Fruit fly (Drosophila melanogaster): ENCODE results near the gene Mnt.

The Mnt gene

dm6 chrX:3740725-3741440 lies 69.3 kb downstream of the Mnt start (continued):
- TF ChIP-seq bbx (GFP tag; IDR thresholded peaks at IDR 0.05; ENCODE audit: partially characterized antibody): peak; percentile 61; the same call in 1 of the 2 replicates
- no peak for TF ChIP-seq Blimp-1 (GFP tag; optimal IDR thresholded peaks at IDR 0.05)
- no peak for TF ChIP-seq CG15073 (GFP tag; optimal IDR thresholded peaks at IDR 0.05)
- TF ChIP-seq esg (GFP tag; conservative IDR thresholded peaks at IDR 0.05): no peak
- TF ChIP-seq PHDP (tag; optimal IDR thresholded peaks at IDR 0.05): no peak
- TF ChIP-seq pb (GFP tag; optimal IDR thresholded peaks at IDR 0.05): no peak
- TF ChIP-seq CG10321 (GFP tag; IDR thresholded peaks at IDR 0.05): no peak
- 0 out of 3 replicates have a peak, but pooled peaks have one; percentile 31 for TF ChIP-seq z (GFP tag; IDR thresholded peaks at IDR 0.05)
- TF ChIP-seq CG6254 (GFP tag; optimal IDR thresholded peaks at IDR 0.05): no peak
- no peak for TF ChIP-seq gcm (GFP tag; optimal IDR thresholded peaks at IDR 0.05)
- no peak for TF ChIP-seq nmo (GFP tag; optimal IDR thresholded peaks at IDR 0.05)
- no peak for TF ChIP-seq CG6765 (GFP tag; optimal IDR thresholded peaks at IDR 0.05)
- TF ChIP-seq CG18764 (GFP tag; optimal IDR thresholded peaks at IDR 0.05): no peak
- TF ChIP-seq nau (GFP tag; optimal IDR thresholded peaks at IDR 0.05): no peak
- TF ChIP-seq ftz-f1 (GFP tag; optimal IDR thresholded peaks at IDR 0.05): peak; percentile 33
- no peak for TF ChIP-seq CG12104 (GFP tag; optimal IDR thresholded peaks at IDR 0.05)
- peak; percentile 45 for TF ChIP-seq ewg (GFP tag; optimal IDR thresholded peaks at IDR 0.05)
- no peak; the same call in 1 of the 2 replicates for TF ChIP-seq tna (GFP tag; IDR thresholded peaks at IDR 0.05; ENCODE audit: partially characterized antibody)
- no peak for TF ChIP-seq CG12219 (GFP tag; optimal IDR thresholded peaks at IDR 0.05)
- no peak for TF ChIP-seq Meics (GFP tag; optimal IDR thresholded peaks at IDR 0.05)
- peak; percentile 68 for TF ChIP-seq pfk (GFP tag; optimal IDR thresholded peaks at IDR 0.05)
- TF ChIP-seq stc (GFP tag; IDR thresholded peaks at IDR 0.05): no peak
- peak; percentile 7 for TF ChIP-seq CG9797 (GFP tag; optimal IDR thresholded peaks at IDR 0.05)
- peak; percentile 70 for TF ChIP-seq CG10267 (tag; optimal IDR thresholded peaks at IDR 0.05)
- no peak for TF ChIP-seq zfh1 (GFP tag; IDR thresholded peaks at IDR 0.05)
- peak; percentile 87 for TF ChIP-seq sd (tag; optimal IDR thresholded peaks at IDR 0.05)
- TF ChIP-seq slou (GFP tag; optimal IDR thresholded peaks at IDR 0.05): no peak
- TF ChIP-seq CG2875 (GFP tag; optimal IDR thresholded peaks at IDR 0.05): no peak
- no peak for TF ChIP-seq jigr1 (GFP tag; IDR thresholded peaks at IDR 0.05)
- no peak for TF ChIP-seq Lim3 (GFP tag; IDR thresholded peaks at IDR 0.05)
- no peak for TF ChIP-seq CG8924 (tag; optimal IDR thresholded peaks at IDR 0.05)
- TF ChIP-seq zfh2 (GFP tag; optimal IDR thresholded peaks at IDR 0.05): peak; percentile 24
- TF ChIP-seq fd102C (GFP tag; optimal IDR thresholded peaks at IDR 0.05): no peak
- TF ChIP-seq CG9215 (GFP tag; IDR thresholded peaks at IDR 0.05): no peak
- peak; percentile 22 for TF ChIP-seq Abd-B (GFP tag; optimal IDR thresholded peaks at IDR 0.05)
- 0 out of 2 replicates have a peak, but pooled peaks have one; percentile 32 for TF ChIP-seq CG14441 (GFP tag; IDR thresholded peaks at IDR 0.05)
- TF ChIP-seq cwo (GFP tag; optimal IDR thresholded peaks at IDR 0.05): peak; percentile 52
- TF ChIP-seq Atf-2 (GFP tag; optimal IDR thresholded peaks at IDR 0.05): no peak
- no peak for TF ChIP-seq Sox102F (GFP tag; optimal IDR thresholded peaks at IDR 0.05)
- no peak for TF ChIP-seq ap (GFP tag; IDR thresholded peaks at IDR 0.05)
- TF ChIP-seq dpn (GFP tag; optimal IDR thresholded peaks at IDR 0.05): no peak
- TF ChIP-seq CG1603 (tag; optimal IDR thresholded peaks at IDR 0.05): peak; percentile 1
- TF ChIP-seq ttk (GFP tag; IDR thresholded peaks at IDR 0.05): no peak
- TF ChIP-seq CG18599 (GFP tag; optimal IDR thresholded peaks at IDR 0.05): no peak
- TF ChIP-seq maf-S (GFP tag; optimal IDR thresholded peaks at IDR 0.05): no peak
- TF ChIP-seq Fer1 (GFP tag; optimal IDR thresholded peaks at IDR 0.05): peak; percentile 4
- no peak for TF ChIP-seq CG17361 (GFP tag; IDR thresholded peaks at IDR 0.05)
- no peak for TF ChIP-seq lbe (GFP tag; optimal IDR thresholded peaks at IDR 0.05)
- TF ChIP-seq CG4854 (GFP tag; optimal IDR thresholded peaks at IDR 0.05): no peak
